Fruit fly (Drosophila melanogaster) Kc167 (cell line): Measurements from ENCODE around the gene MSAmiP.

Experiments used
- Myc ChIP-seq: fragments of >200 bp; optimal IDR thresholded peaks from 2 replicates; lab custom pipeline; 2017; ENCODE audit warnings: missing external identifiers
- Sin3A ChIP-seq: fragments of >200 bp; optimal IDR thresholded peaks from 2 replicates; lab custom pipeline; 2018; ENCODE audit warnings: missing external identifiers
- h ChIP-seq: fragments of >200 bp; optimal IDR thresholded peaks from 3 replicates; lab custom pipeline; 2018; ENCODE audit warnings: missing external identifiers
- insv ChIP-seq: fragments of >200 bp; optimal IDR thresholded peaks from 3 replicates; lab custom pipeline; 2018; ENCODE audit warnings: missing external identifiers
- psq ChIP-seq: fragments of >200 bp; optimal IDR thresholded peaks from 2 replicates; lab custom pipeline; 2017; ENCODE audit warnings: missing external identifiers
- ttk ChIP-seq: sonication (Bioruptor generic); optimal IDR thresholded peaks from 2 replicates; lab custom pipeline; 2017; ENCODE audit warnings: missing external identifiers

- TF ChIP-seq insv (lab: Kevin White, UChicago) (no peak), psq (lab: Kevin White, UChicago) (no peak), h (no peak), Myc (no peak), Sin3A (lab: Kevin White, UChicago) (no peak), ttk (lab: Kevin White, UChicago) (no peak)
Observed at dm6 chr3R:16871306-16871705, 24.8 kb downstream of the MSAmiP start.
